Fruit fly (Drosophila melanogaster) whole organism, embryonic: ENCODE results near the gene CG6398.

Experiments used
- Antp ChIP-seq: fragments of 200-800 bp; sonication (Bioruptor generic); optimal IDR thresholded peaks from 3 replicates; lab custom pipeline; 2016; ENCODE audit warnings: missing biosample characterization, missing genetic modification characterization
- Bteb2 ChIP-seq: fragments of 200-800 bp; sonication (Bioruptor generic); optimal IDR thresholded peaks from 2 replicates; lab custom pipeline; 2016; ENCODE audit warnings: missing biosample characterization, missing genetic modification characterization
- CG1024 ChIP-seq: fragments of 200-800 bp; sonication (Bioruptor generic); IDR thresholded peaks from 2 replicates; pipeline ENCODE4 v1.3.6; 2022; ENCODE audit warnings: missing biosample characterization, missing genetic modification characterization
- CG10274 ChIP-seq: fragments of 200-800 bp; sonication (Bioruptor generic); optimal IDR thresholded peaks from 3 replicates; lab custom pipeline; 2017; ENCODE audit warnings: missing biosample characterization, mild to moderate bottlenecking, missing genetic modification characterization
- CG10979 ChIP-seq: fragments of 200-800 bp; sonication (Bioruptor generic); optimal IDR thresholded peaks from 2 replicates; lab custom pipeline; 2018; ENCODE audit warnings: missing biosample characterization, mild to moderate bottlenecking, missing genetic modification characterization, moderate library complexity
- CG12219 ChIP-seq: fragments of 200-800 bp; sonication (Bioruptor generic); optimal IDR thresholded peaks from 3 replicates; lab custom pipeline; 2018; ENCODE audit warnings: missing biosample characterization, mild to moderate bottlenecking, missing genetic modification characterization
- CG12744 ChIP-seq: fragments of 200-800 bp; sonication (Bioruptor generic); optimal IDR thresholded peaks from 2 replicates; lab custom pipeline; 2016; ENCODE audit warnings: missing biosample characterization, missing genetic modification characterization
- CG13287 ChIP-seq: fragments of 200-800 bp; sonication (Bioruptor generic); IDR thresholded peaks from 2 replicates; pipeline ENCODE4 v1.3.6; 2022; ENCODE audit warnings: missing biosample characterization, missing genetic modification characterization; ENCODE audit not compliant: partially characterized antibody
- CG14014 ChIP-seq: fragments of 200-800 bp; sonication (Bioruptor generic); IDR thresholded peaks from 2 replicates; pipeline ENCODE4 v1.3.6; 2022; ENCODE audit warnings: missing biosample characterization, missing genetic modification characterization
- CG14860 ChIP-seq: fragments of 200-800 bp; sonication (Bioruptor generic); IDR thresholded peaks from 3 replicates; pipeline ENCODE4 v1.3.6; 2022; ENCODE audit warnings: missing biosample characterization, missing genetic modification characterization; ENCODE audit not compliant: partially characterized antibody
- CG17385 ChIP-seq: fragments of 200-800 bp; sonication (Bioruptor generic); optimal IDR thresholded peaks from 3 replicates; lab custom pipeline; 2018; ENCODE audit warnings: missing biosample characterization, mild to moderate bottlenecking, missing genetic modification characterization
- CG17568 ChIP-seq: fragments of 200-800 bp; sonication (Bioruptor generic); optimal IDR thresholded peaks from 2 replicates; lab custom pipeline; 2018; ENCODE audit warnings: missing biosample characterization, mild to moderate bottlenecking, missing genetic modification characterization, moderate library complexity
- CG18011 ChIP-seq: fragments of 200-800 bp; sonication (Bioruptor generic); optimal IDR thresholded peaks from 2 replicates; lab custom pipeline; 2017; ENCODE audit warnings: missing biosample characterization, missing genetic modification characterization, mild to moderate bottlenecking, moderate library complexity, missing genotype
- CG2875 ChIP-seq: fragments of 200-800 bp; sonication (Bioruptor generic); optimal IDR thresholded peaks from 2 replicates; lab custom pipeline; 2017; ENCODE audit warnings: missing biosample characterization, mild to moderate bottlenecking, missing genetic modification characterization, missing genetic modification reagents
- CG2889 ChIP-seq: fragments of 200-800 bp; sonication (Bioruptor generic); IDR thresholded peaks from 3 replicates; pipeline ENCODE4 v1.3.6; 2022; ENCODE audit warnings: missing biosample characterization, missing genetic modification characterization
- CG3065 ChIP-seq: fragments of 200-800 bp; sonication (Bioruptor generic); optimal IDR thresholded peaks from 2 replicates; lab custom pipeline; 2016; ENCODE audit warnings: missing biosample characterization, missing genetic modification characterization
- CG3163 ChIP-seq: fragments of 200-800 bp; sonication (Bioruptor generic); optimal IDR thresholded peaks from 3 replicates; lab custom pipeline; 2016; ENCODE audit warnings: missing biosample characterization, missing genetic modification characterization
- CG43689 ChIP-seq: fragments of 200-800 bp; sonication (Bioruptor generic); IDR thresholded peaks from 2 replicates; pipeline ENCODE4 v1.3.6; 2022; ENCODE audit warnings: missing biosample characterization, missing genetic modification characterization
- CG6765 ChIP-seq: fragments of 200-800 bp; sonication (Bioruptor generic); optimal IDR thresholded peaks from 3 replicates; lab custom pipeline; 2017; ENCODE audit warnings: missing biosample characterization, mild to moderate bottlenecking, missing genetic modification characterization
- CG7372 ChIP-seq: fragments of 200-800 bp; sonication (Bioruptor generic); IDR thresholded peaks from 2 replicates; pipeline ENCODE4 v1.3.6; 2022; ENCODE audit warnings: missing biosample characterization, missing genetic modification characterization
- CoRest ChIP-seq: fragments of 200-800 bp; sonication (Bioruptor generic); optimal IDR thresholded peaks from 3 replicates; lab custom pipeline; 2018; ENCODE audit warnings: missing biosample characterization, mild to moderate bottlenecking, missing genetic modification characterization, moderate library complexity
- Doc2 ChIP-seq: fragments of 200-800 bp; sonication (Bioruptor generic); IDR thresholded peaks from 2 replicates; pipeline ENCODE4 v1.3.6; 2022; ENCODE audit warnings: missing biosample characterization, missing genetic modification characterization
- ERR ChIP-seq: fragments of 200-800 bp; sonication (Bioruptor generic); optimal IDR thresholded peaks from 2 replicates; lab custom pipeline; 2016; ENCODE audit warnings: missing biosample characterization, missing genetic modification characterization
- HLH54F ChIP-seq: fragments of 200-800 bp; sonication (Bioruptor generic); optimal IDR thresholded peaks from 3 replicates; lab custom pipeline; 2016; ENCODE audit warnings: missing biosample characterization, missing genetic modification characterization
- Lpt ChIP-seq: fragments of >200 bp; optimal IDR thresholded peaks from 2 replicates; lab custom pipeline; 2018; ENCODE audit warnings: missing biosample characterization, missing genetic modification characterization
- Meics ChIP-seq: fragments of 200-800 bp; sonication (Bioruptor generic); optimal IDR thresholded peaks from 2 replicates; lab custom pipeline; 2017; ENCODE audit warnings: missing biosample characterization, mild to moderate bottlenecking, missing genetic modification characterization
- NFAT ChIP-seq: fragments of 200-800 bp; sonication (Bioruptor generic); IDR thresholded peaks from 2 replicates; pipeline ENCODE4 v1.3.6; 2022; ENCODE audit warnings: missing biosample characterization, missing genetic modification characterization
- Poxn ChIP-seq: fragments of 200-800 bp; sonication (Bioruptor generic); IDR thresholded peaks from 2 replicates; pipeline ENCODE4 v1.3.6; 2022; ENCODE audit warnings: missing biosample characterization, missing genetic modification characterization
- Ptx1 ChIP-seq: fragments of 200-800 bp; sonication (Bioruptor generic); IDR thresholded peaks from 2 replicates; pipeline ENCODE4 v1.3.6; 2022; ENCODE audit warnings: missing biosample characterization, missing genetic modification characterization
- Sry-β ChIP-seq: fragments of 200-800 bp; sonication (Bioruptor generic); optimal IDR thresholded peaks from 2 replicates; lab custom pipeline; 2018; ENCODE audit warnings: missing biosample characterization, mild to moderate bottlenecking, missing genetic modification characterization, moderate library complexity
- Stat92E ChIP-seq, 3 experiments: fragments of >200 bp in 2 of 3; fragments of 200-800 bp in 1 of 3; sonication (Bioruptor generic) in 1 of 3; optimal IDR thresholded peaks; 2 replicates each; lab custom pipeline; 2017 to 2019; ENCODE audit warnings: missing biosample characterization in 3 of 3, missing genetic modification characterization in 3 of 3, mild to moderate bottlenecking in 1 of 3, moderate library complexity in 1 of 3
- Taf1 ChIP-seq: fragments of 200-800 bp; sonication (Bioruptor generic); IDR thresholded peaks from 2 replicates; pipeline ENCODE4 v1.3.6; 2022; ENCODE audit warnings: missing biosample characterization, missing genetic modification characterization
- bab2 ChIP-seq: fragments of 200-800 bp; sonication (Bioruptor generic); optimal IDR thresholded peaks from 2 replicates; lab custom pipeline; 2016; ENCODE audit warnings: missing biosample characterization, missing genetic modification characterization
- btn ChIP-seq: fragments of 200-800 bp; sonication (Bioruptor generic); optimal IDR thresholded peaks from 2 replicates; lab custom pipeline; 2016; ENCODE audit warnings: missing biosample characterization, missing genetic modification characterization
- chn ChIP-seq: fragments of 200-800 bp; sonication (Bioruptor generic); optimal IDR thresholded peaks from 2 replicates; lab custom pipeline; 2016; ENCODE audit warnings: missing biosample characterization, missing genetic modification characterization
- ci ChIP-seq: fragments of 200-800 bp; sonication (Bioruptor generic); IDR thresholded peaks from 3 replicates; pipeline ENCODE4 v1.3.6; 2022; ENCODE audit warnings: missing biosample characterization, missing genetic modification characterization
- crol ChIP-seq: fragments of 200-800 bp; sonication (Bioruptor generic); IDR thresholded peaks from 2 replicates; pipeline ENCODE4 v1.3.6; 2022; ENCODE audit warnings: missing biosample characterization, missing genetic modification characterization
- gsb-n ChIP-seq: fragments of 200-800 bp; sonication (Bioruptor generic); optimal IDR thresholded peaks from 3 replicates; lab custom pipeline; 2018; ENCODE audit warnings: missing biosample characterization, mild to moderate bottlenecking, missing genetic modification characterization
- kni ChIP-seq: fragments of 200-800 bp; sonication (Bioruptor generic); optimal IDR thresholded peaks from 3 replicates; lab custom pipeline; 2017; ENCODE audit warnings: mild to moderate bottlenecking, missing biosample characterization, missing genetic modification reagents, missing genetic modification characterization
- lilli ChIP-seq: fragments of 200-800 bp; sonication (Bioruptor generic); optimal IDR thresholded peaks from 3 replicates; lab custom pipeline; 2016; ENCODE audit warnings: missing biosample characterization, missing genetic modification characterization
- mirr ChIP-seq: fragments of 200-800 bp; sonication (Bioruptor generic); optimal IDR thresholded peaks from 3 replicates; lab custom pipeline; 2018; ENCODE audit warnings: missing biosample characterization, mild to moderate bottlenecking, missing genetic modification characterization
- nau ChIP-seq: fragments of 200-800 bp; sonication (Bioruptor generic); optimal IDR thresholded peaks from 3 replicates; lab custom pipeline; 2017; ENCODE audit warnings: missing biosample characterization, mild to moderate bottlenecking, missing genetic modification characterization, missing genetic modification reagents
- nerfin-1 ChIP-seq: fragments of 200-800 bp; sonication (Bioruptor generic); optimal IDR thresholded peaks from 3 replicates; lab custom pipeline; 2019; ENCODE audit warnings: missing biosample characterization, mild to moderate bottlenecking, missing genetic modification characterization, moderate library complexity
- ro ChIP-seq: fragments of 200-800 bp; sonication (Bioruptor generic); IDR thresholded peaks from 2 replicates; pipeline ENCODE4 v1.3.6; 2022; ENCODE audit warnings: missing biosample characterization, missing genetic modification characterization
- scrt ChIP-seq: fragments of 200-800 bp; sonication (Bioruptor generic); optimal IDR thresholded peaks from 2 replicates; lab custom pipeline; 2018; ENCODE audit warnings: missing biosample characterization, mild to moderate bottlenecking, missing genetic modification characterization, moderate library complexity
- sd ChIP-seq: fragments of 200-800 bp; sonication (Bioruptor generic); optimal IDR thresholded peaks from 3 replicates; lab custom pipeline; 2018; ENCODE audit warnings: missing biosample characterization, mild to moderate bottlenecking, missing genetic modification characterization, moderate library complexity
- slp2 ChIP-seq: fragments of 200-800 bp; sonication (Bioruptor generic); optimal IDR thresholded peaks from 2 replicates; lab custom pipeline; 2016; ENCODE audit warnings: missing biosample characterization, missing genetic modification characterization
- trem ChIP-seq: fragments of 200-800 bp; optimal IDR thresholded peaks from 3 replicates; lab custom pipeline; 2019; ENCODE audit warnings: missing biosample characterization, mild to moderate bottlenecking, missing genetic modification characterization, moderate library complexity
- unpg ChIP-seq: fragments of 200-800 bp; sonication (Bioruptor generic); optimal IDR thresholded peaks from 3 replicates; lab custom pipeline; 2018; ENCODE audit warnings: missing biosample characterization, mild to moderate bottlenecking, missing genetic modification characterization, moderate library complexity
- usp ChIP-seq: fragments of >200 bp; optimal IDR thresholded peaks from 2 replicates; lab custom pipeline; 2017; ENCODE audit warnings: missing biosample characterization, missing genetic modification characterization
- wdn ChIP-seq: fragments of 200-800 bp; sonication (Bioruptor generic); IDR thresholded peaks from 2 replicates; pipeline ENCODE4 v1.3.6; 2022; ENCODE audit warnings: missing biosample characterization, missing genetic modification characterization

CG6398 gene

DNA sequence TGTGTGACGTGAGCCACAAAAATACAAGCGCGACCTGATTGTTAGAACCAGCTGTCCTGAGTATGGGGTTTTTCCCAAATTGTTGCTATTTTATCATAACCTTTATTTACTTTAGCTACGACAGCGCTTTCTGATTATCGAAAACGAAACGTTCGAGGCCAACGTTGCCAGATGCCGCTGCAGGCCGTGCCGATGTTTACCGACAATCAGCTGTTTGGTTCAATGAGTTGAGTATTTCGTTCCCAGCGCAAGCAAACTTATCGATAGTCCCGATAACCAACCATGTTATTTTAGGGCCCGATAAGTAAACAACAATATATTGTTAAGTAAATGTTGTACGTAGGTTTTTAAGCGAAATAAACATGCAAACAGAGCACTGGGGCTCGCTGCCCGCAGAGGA lies 19.6 kb downstream of the CG6398 start, which contains the start of the genes CG15814 and Spt7 (continued):
- TF ChIP-seq usp (GFP tag; lab: Kevin White, UChicago): no peak
- peak; percentile 4 for TF ChIP-seq Bteb2 (GFP tag; lab: Kevin White, UChicago)
- no peak for TF ChIP-seq Stat92E (GFP tag; optimal IDR thresholded peaks at IDR 0.05; lab: Kevin White, UChicago)
- no peak for TF ChIP-seq Ptx1 (GFP tag; lab: Robert Waterston, UW)
- TF ChIP-seq CG10274 (GFP tag; lab: Kevin White, UChicago): no peak
- TF ChIP-seq crol (GFP tag; lab: Robert Waterston, UW): no peak
- TF ChIP-seq CG17385: peak; percentile 31
- no peak for TF ChIP-seq CG1024
- peak; percentile 16 for TF ChIP-seq lilli (GFP tag; lab: Kevin White, UChicago)
- TF ChIP-seq CoRest (tag; lab: Kevin White, UChicago): peak; percentile 36
- TF ChIP-seq CG2889 (GFP tag; lab: Robert Waterston, UW): no peak
- TF ChIP-seq CG10979: no peak
- peak; percentile 13 for TF ChIP-seq unpg (GFP tag; lab: Kevin White, UChicago)
- no peak for TF ChIP-seq Poxn (GFP tag; lab: Robert Waterston, UW)
- TF ChIP-seq sd (tag; lab: Kevin White, UChicago): no peak
- peak; percentile 44 for TF ChIP-seq bab2 (GFP tag; lab: Kevin White, UChicago)
- peak; percentile 21 for TF ChIP-seq HLH54F
- TF ChIP-seq Antp (GFP tag; lab: Kevin White, UChicago): no peak
- TF ChIP-seq CG12744: no peak
- 0 out of 2 replicates have a peak, but pooled peaks have one; percentile 13 for TF ChIP-seq CG7372 (GFP tag; lab: Robert Waterston, UW)
- TF ChIP-seq CG12219 (GFP tag; lab: Kevin White, UChicago): no peak
- TF ChIP-seq CG13287 (GFP tag; lab: Robert Waterston, UW): peak; percentile 88
- TF ChIP-seq CG2875: no peak
- TF ChIP-seq CG3163 (GFP tag; lab: Kevin White, UChicago): peak; percentile 37
- peak; percentile 40 for TF ChIP-seq mirr
- TF ChIP-seq ERR: peak; percentile 13
- TF ChIP-seq ci (GFP tag; lab: Robert Waterston, UW): peak; percentile 26; the same call in 1 of the 3 replicates
- TF ChIP-seq CG43689: no peak
- TF ChIP-seq CG6765 (GFP tag; lab: Kevin White, UChicago): no peak
- peak; percentile 8 for TF ChIP-seq btn (GFP tag; lab: Kevin White, UChicago)
- peak; percentile 81 for TF ChIP-seq trem (tag; lab: Kevin White, UChicago)
- no peak for TF ChIP-seq Doc2 (GFP tag; lab: Robert Waterston, UW)
- no peak for TF ChIP-seq CG17568 (GFP tag; lab: Kevin White, UChicago)
- TF ChIP-seq CG14014: peak; percentile 18; the same call in 1 of the 2 replicates
- TF ChIP-seq CG18011 (GFP tag; lab: Kevin White, UChicago): no peak
- no peak; the same call in 1 of the 2 replicates for TF ChIP-seq NFAT (GFP tag; lab: Robert Waterston, UW)
- TF ChIP-seq wdn (GFP tag; lab: Robert Waterston, UW): 0 out of 2 replicates have a peak, but pooled peaks have one; percentile 24
- no peak for TF ChIP-seq Sry-β
- peak; percentile 47 for TF ChIP-seq Meics
- no peak for TF ChIP-seq Taf1 (GFP tag; lab: Robert Waterston, UW)
- peak; percentile 34 for TF ChIP-seq nerfin-1 (tag; lab: Kevin White, UChicago)
- peak; percentile 77 for TF ChIP-seq CG14860
- TF ChIP-seq chn (GFP tag; lab: Kevin White, UChicago): peak; percentile 23
- peak; percentile 42 for TF ChIP-seq kni
- TF ChIP-seq Lpt (GFP tag; lab: Kevin White, UChicago): no peak
- TF ChIP-seq scrt: no peak
- TF ChIP-seq ro (GFP tag; lab: Robert Waterston, UW): no peak
- TF ChIP-seq nau: no peak
- peak; percentile 26 for TF ChIP-seq slp2 (GFP tag; lab: Kevin White, UChicago)
- TF ChIP-seq CG3065 (GFP tag; lab: Kevin White, UChicago): no peak
- no peak for TF ChIP-seq gsb-n (tag; lab: Kevin White, UChicago)
